Worm (Caenorhabditis elegans): Measurements from ENCODE around the gene C06B8.7.

C06B8.7 gene

DNA sequence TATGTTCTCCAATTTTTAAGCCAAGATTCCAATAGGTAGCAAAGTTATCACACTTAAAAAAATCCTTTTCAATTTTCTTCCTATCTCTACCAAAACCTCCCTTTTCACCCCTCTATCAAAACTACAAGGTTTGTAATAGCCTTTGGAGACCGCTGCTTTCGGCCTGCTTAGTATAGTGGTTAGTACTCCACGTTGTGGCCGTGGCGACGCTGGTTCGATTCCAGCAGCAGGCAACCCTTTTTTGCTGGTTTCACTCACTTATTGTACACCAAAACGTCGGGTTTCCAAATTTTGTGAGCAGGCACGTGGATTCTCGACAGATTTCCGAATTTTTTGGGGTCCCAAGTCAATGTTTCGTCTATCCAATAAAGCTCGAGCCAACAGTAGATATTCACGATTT, 55.3 kb downstream of the C06B8.7 start:
- TF ChIP-seq dao-5 (tag; optimal IDR thresholded peaks at IDR 0.05) (no peak), W03F9.2 (tag; optimal IDR thresholded peaks at IDR 0.05) (no peak), him-1 (tag; optimal IDR thresholded peaks at IDR 0.05) (no peak)

DNA sequence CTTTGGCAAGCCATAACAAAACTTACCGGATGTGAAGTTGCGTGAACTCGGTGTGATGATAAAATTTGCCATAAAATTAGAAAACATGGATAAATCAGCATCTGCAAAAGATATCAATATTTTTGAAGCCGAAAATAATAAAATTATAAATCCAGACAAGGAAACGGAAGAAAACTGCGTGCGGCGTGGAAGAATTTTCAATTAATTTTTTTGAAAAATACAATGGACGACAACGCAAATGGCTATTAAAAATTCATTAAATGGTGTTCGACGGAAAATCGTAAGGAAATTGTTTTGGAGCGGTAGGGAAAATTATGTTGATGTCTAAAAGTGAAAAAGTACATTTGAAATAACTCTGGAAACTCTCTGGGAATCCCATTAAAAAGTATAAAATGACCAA, 60.5 kb downstream of the C06B8.7 start, which contains the start of gene acr-18:
TSS of gene acr-18 (minus strand) at position 101 of the 400 bp plus-strand sequence.
- TF ChIP-seq W03F9.2 (tag; optimal IDR thresholded peaks at IDR 0.05) (no peak), him-1 (tag; optimal IDR thresholded peaks at IDR 0.05) (no peak), dao-5 (tag; optimal IDR thresholded peaks at IDR 0.05) (no peak)

DNA sequence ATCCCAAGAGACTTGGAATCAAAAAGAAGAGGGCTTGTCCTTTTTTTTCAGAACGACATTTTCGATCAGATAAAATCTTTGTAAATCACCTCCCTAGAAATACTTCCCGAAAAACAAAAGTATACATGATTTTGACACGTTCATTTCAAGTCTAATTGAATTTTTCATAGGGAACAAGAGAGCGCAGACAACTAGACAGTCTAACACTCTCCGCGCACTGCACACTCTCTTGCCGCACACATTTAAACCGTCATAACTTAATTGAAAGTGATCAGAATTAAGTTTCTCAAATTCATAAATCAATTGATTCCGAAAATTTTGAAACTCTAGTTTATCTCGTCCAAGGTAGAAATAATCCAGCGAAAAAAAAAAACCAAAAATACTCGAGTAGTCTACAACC, 61.2 kb downstream of the C06B8.7 start:
- TF ChIP-seq dao-5 (tag; optimal IDR thresholded peaks at IDR 0.05) (no peak), W03F9.2 (tag; optimal IDR thresholded peaks at IDR 0.05) (no peak), him-1 (tag; optimal IDR thresholded peaks at IDR 0.05) (no peak)

All from whole organism, L4/young adult.